Fruit fly (Drosophila melanogaster) whole organism, embryonic: ENCODE measurements around the gene RpS17.

Source experiments
- Abd-B ChIP-seq: fragments of 200-800 bp; sonication (Bioruptor generic); optimal IDR thresholded peaks from 2 replicates; lab custom pipeline; 2018; ENCODE audit warnings: missing biosample characterization, mild to moderate bottlenecking, missing genetic modification characterization, moderate library complexity
- Bgb ChIP-seq: fragments of 200-800 bp; sonication (Bioruptor generic); IDR thresholded peaks from 2 replicates; pipeline ENCODE4 v1.3.6; 2022; ENCODE audit warnings: missing biosample characterization, missing genetic modification characterization; ENCODE audit not compliant: partially characterized antibody
- CG10431 ChIP-seq: fragments of 200-800 bp; sonication (Bioruptor generic); optimal IDR thresholded peaks from 3 replicates; lab custom pipeline; 2018; ENCODE audit warnings: missing biosample characterization, mild to moderate bottlenecking, missing genetic modification characterization
- CG14050 ChIP-seq: fragments of 200-800 bp; sonication (Bioruptor generic); IDR thresholded peaks from 3 replicates; pipeline ENCODE4 v1.3.6; 2022; ENCODE audit warnings: missing biosample characterization, missing genetic modification characterization
- CG15696 ChIP-seq: fragments of 200-800 bp; sonication (Bioruptor generic); optimal IDR thresholded peaks from 2 replicates; lab custom pipeline; 2019; ENCODE audit warnings: missing biosample characterization, mild to moderate bottlenecking, missing genetic modification characterization, moderate library complexity
- CG1603 ChIP-seq: fragments of 200-800 bp; sonication (Bioruptor generic); optimal IDR thresholded peaks from 2 replicates; lab custom pipeline; 2019; ENCODE audit warnings: missing biosample characterization, mild to moderate bottlenecking, missing genetic modification characterization, moderate library complexity
- CG16779 ChIP-seq: fragments of 200-800 bp; sonication (Bioruptor generic); IDR thresholded peaks from 2 replicates; pipeline ENCODE4 v1.3.6; 2022; ENCODE audit warnings: missing biosample characterization, missing genetic modification characterization
- CG17361 ChIP-seq: fragments of 200-800 bp; sonication (Bioruptor generic); IDR thresholded peaks from 3 replicates; pipeline ENCODE4 v1.3.6; 2022; ENCODE audit warnings: missing biosample characterization, missing genetic modification characterization
- CG17568 ChIP-seq: fragments of 200-800 bp; sonication (Bioruptor generic); optimal IDR thresholded peaks from 2 replicates; lab custom pipeline; 2018; ENCODE audit warnings: missing biosample characterization, mild to moderate bottlenecking, missing genetic modification characterization, moderate library complexity
- CG18262 ChIP-seq: fragments of 200-800 bp; optimal IDR thresholded peaks from 3 replicates; lab custom pipeline; 2019; ENCODE audit warnings: missing biosample characterization, mild to moderate bottlenecking, missing genetic modification characterization, moderate library complexity
- CG1832 ChIP-seq: fragments of 200-800 bp; sonication (Bioruptor generic); optimal IDR thresholded peaks from 2 replicates; lab custom pipeline; 2017; ENCODE audit warnings: missing biosample characterization, mild to moderate bottlenecking, missing genetic modification characterization, inconsistent platforms
- CG31224 ChIP-seq: fragments of 200-800 bp; sonication (Bioruptor generic); IDR thresholded peaks from 2 replicates; pipeline ENCODE4 v1.3.6; 2022; ENCODE audit warnings: missing biosample characterization, missing genetic modification characterization
- CG31388 ChIP-seq: fragments of 200-800 bp; sonication (Bioruptor generic); optimal IDR thresholded peaks from 2 replicates; lab custom pipeline; 2016; ENCODE audit warnings: missing biosample characterization, missing genetic modification characterization
- CG33213 ChIP-seq: fragments of 200-800 bp; sonication (Bioruptor generic); optimal IDR thresholded peaks from 3 replicates; lab custom pipeline; 2016; ENCODE audit warnings: missing biosample characterization, missing genetic modification characterization
- CG43689 ChIP-seq: fragments of 200-800 bp; sonication (Bioruptor generic); IDR thresholded peaks from 2 replicates; pipeline ENCODE4 v1.3.6; 2022; ENCODE audit warnings: missing biosample characterization, missing genetic modification characterization
- CG4854 ChIP-seq: fragments of 200-800 bp; sonication (Bioruptor generic); optimal IDR thresholded peaks from 2 replicates; lab custom pipeline; 2016; ENCODE audit warnings: missing biosample characterization, missing genetic modification characterization, inconsistent platforms
- CG5245 ChIP-seq: fragments of 200-800 bp; sonication (Bioruptor generic); optimal IDR thresholded peaks from 3 replicates; lab custom pipeline; 2016; ENCODE audit warnings: missing biosample characterization, missing genetic modification characterization
- CG6175 ChIP-seq: fragments of 200-800 bp; sonication (Bioruptor generic); IDR thresholded peaks from 3 replicates; pipeline ENCODE4 v1.3.6; 2022; ENCODE audit warnings: missing biosample characterization, missing genetic modification characterization
- CG7271 ChIP-seq: fragments of 200-800 bp; sonication (Bioruptor generic); optimal IDR thresholded peaks from 2 replicates; lab custom pipeline; 2018; ENCODE audit warnings: missing biosample characterization, mild to moderate bottlenecking, missing genetic modification characterization, moderate library complexity
- CG7987 ChIP-seq: fragments of 200-800 bp; sonication (Bioruptor generic); optimal IDR thresholded peaks from 2 replicates; lab custom pipeline; 2018; ENCODE audit warnings: missing biosample characterization, mild to moderate bottlenecking, missing genetic modification characterization, moderate library complexity
- CG8924 ChIP-seq: fragments of 200-800 bp; optimal IDR thresholded peaks from 3 replicates; lab custom pipeline; 2019; ENCODE audit warnings: missing biosample characterization, mild to moderate bottlenecking, missing genetic modification characterization, moderate library complexity
- CG9215 ChIP-seq: fragments of 200-800 bp; sonication (Bioruptor generic); IDR thresholded peaks from 2 replicates; pipeline ENCODE4 v1.3.6; 2022; ENCODE audit warnings: missing biosample characterization, missing genetic modification characterization
- Doc3 ChIP-seq: fragments of 200-800 bp; sonication (Bioruptor generic); IDR thresholded peaks from 3 replicates; pipeline ENCODE4 v1.3.6; 2022; ENCODE audit warnings: missing biosample characterization, missing genetic modification characterization; ENCODE audit not compliant: partially characterized antibody
- E2f1 ChIP-seq: fragments of 200-800 bp; sonication (Bioruptor generic); IDR thresholded peaks from 2 replicates; pipeline ENCODE4 v1.3.6; 2022; ENCODE audit warnings: missing biosample characterization, missing genetic modification characterization
- Hand ChIP-seq: fragments of 200-800 bp; sonication (Bioruptor generic); optimal IDR thresholded peaks from 2 replicates; lab custom pipeline; 2017; ENCODE audit warnings: mild to moderate bottlenecking, missing biosample characterization, missing genetic modification reagents, missing genetic modification characterization
- Hr78 ChIP-seq, 2 experiments: fragments of 200-800 bp in 1 of 2; fragments of >200 bp in 1 of 2; sonication (Bioruptor generic) in 1 of 2; optimal IDR thresholded peaks; 2 replicates each; lab custom pipeline; 2017 to 2019; ENCODE audit warnings: missing biosample characterization in 2 of 2, missing genetic modification characterization in 2 of 2, mild to moderate bottlenecking in 1 of 2, moderate library complexity in 1 of 2
- Lhr ChIP-seq: fragments of 200-800 bp; sonication (Bioruptor generic); optimal IDR thresholded peaks from 3 replicates; lab custom pipeline; 2017; ENCODE audit warnings: mild to moderate bottlenecking, missing biosample characterization, missing genetic modification reagents, missing genetic modification characterization
- Max ChIP-seq: fragments of 200-800 bp; sonication (Bioruptor generic); optimal IDR thresholded peaks from 2 replicates; lab custom pipeline; 2016; ENCODE audit warnings: missing biosample characterization, mild to moderate bottlenecking, missing genetic modification characterization
- Ravus ChIP-seq: fragments of 200-800 bp; sonication (Bioruptor generic); IDR thresholded peaks from 2 replicates; pipeline ENCODE4 v1.3.6; 2022; ENCODE audit warnings: missing biosample characterization, missing genetic modification characterization
- Sry-β ChIP-seq: fragments of 200-800 bp; sonication (Bioruptor generic); optimal IDR thresholded peaks from 2 replicates; lab custom pipeline; 2018; ENCODE audit warnings: missing biosample characterization, mild to moderate bottlenecking, missing genetic modification characterization, moderate library complexity
- Stat92E ChIP-seq, 3 experiments: fragments of >200 bp in 2 of 3; fragments of 200-800 bp in 1 of 3; sonication (Bioruptor generic) in 1 of 3; optimal IDR thresholded peaks; 2 replicates each; lab custom pipeline; 2017 to 2019; ENCODE audit warnings: missing biosample characterization in 3 of 3, missing genetic modification characterization in 3 of 3, mild to moderate bottlenecking in 1 of 3, moderate library complexity in 1 of 3
- aop ChIP-seq: fragments of 200-800 bp; sonication (Bioruptor generic); IDR thresholded peaks from 2 replicates; pipeline ENCODE4 v1.3.6; 2022; ENCODE audit warnings: missing biosample characterization, missing genetic modification characterization
- chn ChIP-seq: fragments of 200-800 bp; sonication (Bioruptor generic); optimal IDR thresholded peaks from 2 replicates; lab custom pipeline; 2016; ENCODE audit warnings: missing biosample characterization, missing genetic modification characterization
- crol ChIP-seq: fragments of 200-800 bp; sonication (Bioruptor generic); IDR thresholded peaks from 2 replicates; pipeline ENCODE4 v1.3.6; 2022; ENCODE audit warnings: missing biosample characterization, missing genetic modification characterization
- da ChIP-seq: fragments of 200-800 bp; sonication (Bioruptor generic); optimal IDR thresholded peaks from 2 replicates; lab custom pipeline; 2016; ENCODE audit warnings: missing biosample characterization, missing genetic modification characterization
- disco-r ChIP-seq: fragments of 200-800 bp; sonication (Bioruptor generic); optimal IDR thresholded peaks from 2 replicates; lab custom pipeline; 2016; ENCODE audit warnings: missing biosample characterization, missing genetic modification characterization
- gem ChIP-seq: fragments of 200-800 bp; sonication (Bioruptor generic); optimal IDR thresholded peaks from 2 replicates; lab custom pipeline; 2019; ENCODE audit warnings: missing biosample characterization, mild to moderate bottlenecking, missing genetic modification characterization, moderate library complexity
- hbn ChIP-seq: fragments of 200-800 bp; sonication (Bioruptor generic); IDR thresholded peaks from 2 replicates; pipeline ENCODE4 v1.3.6; 2022; ENCODE audit warnings: missing biosample characterization, missing genetic modification characterization; ENCODE audit not compliant: partially characterized antibody
- hth ChIP-seq: fragments of >200 bp; optimal IDR thresholded peaks from 2 replicates; lab custom pipeline; 2017; ENCODE audit warnings: inconsistent platforms
- lmd ChIP-seq: fragments of 200-800 bp; sonication (Bioruptor generic); IDR thresholded peaks from 2 replicates; pipeline ENCODE4 v1.3.6; 2022; ENCODE audit warnings: missing biosample characterization, missing genetic modification characterization
- mirr ChIP-seq: fragments of 200-800 bp; sonication (Bioruptor generic); optimal IDR thresholded peaks from 3 replicates; lab custom pipeline; 2018; ENCODE audit warnings: missing biosample characterization, mild to moderate bottlenecking, missing genetic modification characterization
- nerfin-1 ChIP-seq: fragments of 200-800 bp; sonication (Bioruptor generic); optimal IDR thresholded peaks from 3 replicates; lab custom pipeline; 2019; ENCODE audit warnings: missing biosample characterization, mild to moderate bottlenecking, missing genetic modification characterization, moderate library complexity
- nerfin-2 ChIP-seq: fragments of 200-800 bp; sonication (Bioruptor generic); IDR thresholded peaks from 2 replicates; pipeline ENCODE4 v1.3.6; 2022; ENCODE audit warnings: missing biosample characterization, missing genetic modification characterization; ENCODE audit not compliant: partially characterized antibody
- pfk ChIP-seq: fragments of 200-800 bp; sonication (Bioruptor generic); optimal IDR thresholded peaks from 2 replicates; lab custom pipeline; 2018; ENCODE audit warnings: missing biosample characterization, mild to moderate bottlenecking, missing genetic modification characterization, moderate library complexity
- psq ChIP-seq: fragments of 200-800 bp; sonication (Bioruptor generic); optimal IDR thresholded peaks from 2 replicates; lab custom pipeline; 2017; ENCODE audit warnings: missing biosample characterization, missing genetic modification characterization
- row ChIP-seq: fragments of 200-800 bp; sonication (Bioruptor generic); IDR thresholded peaks from 3 replicates; pipeline ENCODE4 v1.3.6; 2022; ENCODE audit warnings: missing biosample characterization, missing genetic modification characterization
- sc ChIP-seq, 3 experiments: fragments of >200 bp in 2 of 3; fragments of 200-800 bp in 1 of 3; sonication (Bioruptor generic) in 1 of 3; optimal IDR thresholded peaks; 2 replicates in 2 of 3; 3 replicates in 1 of 3; lab custom pipeline; 2017; ENCODE audit warnings: mild to moderate bottlenecking in 1 of 3, missing biosample characterization in 1 of 3, missing genetic modification characterization in 1 of 3, missing genetic modification reagents in 1 of 3
- sna ChIP-seq: fragments of 200-800 bp; sonication (Bioruptor generic); IDR thresholded peaks from 2 replicates; pipeline ENCODE4 v1.3.6; 2022; ENCODE audit warnings: missing biosample characterization, missing genetic modification characterization; ENCODE audit not compliant: partially characterized antibody
- unpg ChIP-seq: fragments of 200-800 bp; sonication (Bioruptor generic); optimal IDR thresholded peaks from 3 replicates; lab custom pipeline; 2018; ENCODE audit warnings: missing biosample characterization, mild to moderate bottlenecking, missing genetic modification characterization, moderate library complexity
- zf30C ChIP-seq: fragments of 200-800 bp; sonication (Bioruptor generic); optimal IDR thresholded peaks from 3 replicates; lab custom pipeline; 2018; ENCODE audit warnings: missing biosample characterization, mild to moderate bottlenecking, missing genetic modification characterization

Gene RpS17

DNA sequence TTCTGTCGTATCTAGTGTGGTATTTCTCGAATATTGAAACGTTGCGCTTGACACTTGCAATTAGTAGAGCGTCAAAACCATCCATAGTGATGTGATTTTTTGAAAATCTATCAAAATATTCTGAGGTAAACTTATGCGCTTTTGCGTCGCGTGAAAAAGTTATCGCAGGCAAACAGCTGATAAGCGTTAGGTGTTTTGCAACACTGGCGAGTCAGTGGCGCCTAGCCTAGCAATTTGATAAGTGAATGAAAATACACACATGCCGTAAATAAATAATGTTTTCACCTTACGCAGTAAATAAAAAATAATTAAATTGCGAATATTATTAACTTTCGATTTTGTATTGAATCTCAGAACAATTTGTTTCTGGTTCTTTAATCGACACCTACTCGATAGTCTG lies 5.7 kb upstream of the RpS17 start, which contains the start of gene CG42526 (continued):
- TF ChIP-seq CG7271 (tag; lab: Kevin White, UChicago) (no peak), CG31388 (GFP tag; lab: Kevin White, UChicago) (no peak), CG33213 (GFP tag; lab: Kevin White, UChicago) (peak; percentile 12), CG8924 (tag; lab: Kevin White, UChicago) (peak; percentile 21), Hand (GFP tag; lab: Kevin White, UChicago) (no peak), pfk (no peak), E2f1 (no peak), lmd (GFP tag; lab: Robert Waterston, UW) (no peak), gem (tag; lab: Kevin White, UChicago) (peak; percentile 52), CG17361 (GFP tag; lab: Robert Waterston, UW) (no peak), Ravus (GFP tag; lab: Robert Waterston, UW) (no peak), hbn (GFP tag; lab: Robert Waterston, UW) (peak; percentile 45; the same call in 1 of the 2 replicates), CG14050 (GFP tag; lab: Robert Waterston, UW) (no peak), hth (lab: Kevin White, UChicago) (no peak), CG1832 (GFP tag; lab: Kevin White, UChicago) (no peak), CG4854 (GFP tag; lab: Kevin White, UChicago) (peak; percentile 34), da (GFP tag; lab: Kevin White, UChicago) (no peak), CG7987 (GFP tag; lab: Kevin White, UChicago) (no peak), Max (GFP tag; lab: Kevin White, UChicago) (peak; percentile 26), Stat92E (GFP tag; optimal IDR thresholded peaks at IDR 0.05; lab: Kevin White, UChicago) (no peak), CG6175 (GFP tag; lab: Robert Waterston, UW) (no peak), CG9215 (no peak), aop (GFP tag; lab: Robert Waterston, UW) (no peak), nerfin-2 (GFP tag; lab: Robert Waterston, UW) (no peak), sc (optimal IDR thresholded peaks at IDR 0.05; lab: Kevin White, UChicago) (no peak), sc (GFP tag; optimal IDR thresholded peaks at IDR 0.05; lab: Kevin White, UChicago) (no peak), zf30C (no peak), Hr78 (GFP tag; optimal IDR thresholded peaks at IDR 0.05; lab: Kevin White, UChicago) (no peak), CG10431 (GFP tag; lab: Kevin White, UChicago) (no peak), chn (no peak), Bgb (GFP tag; lab: Robert Waterston, UW) (peak; percentile 62; the same call in 1 of the 2 replicates), Abd-B (GFP tag; lab: Kevin White, UChicago) (peak; percentile 2), CG31224 (GFP tag; lab: Robert Waterston, UW) (no peak), CG17568 (GFP tag; lab: Kevin White, UChicago) (no peak), nerfin-1 (tag; lab: Kevin White, UChicago) (no peak), mirr (GFP tag; lab: Kevin White, UChicago) (no peak), psq (GFP tag; lab: Kevin White, UChicago) (no peak), CG43689 (GFP tag; lab: Robert Waterston, UW) (0 out of 2 replicates have a peak, but pooled peaks have one; percentile 10), Doc3 (GFP tag; lab: Robert Waterston, UW) (peak; percentile 61), crol (GFP tag; lab: Robert Waterston, UW) (no peak), unpg (GFP tag; lab: Kevin White, UChicago) (peak; percentile 43), Sry-β (GFP tag; lab: Kevin White, UChicago) (no peak), CG1603 (tag; lab: Kevin White, UChicago) (peak; percentile 59), CG18262 (tag; lab: Kevin White, UChicago) (no peak), CG15696 (no peak), sna (GFP tag; lab: Robert Waterston, UW) (peak; percentile 43; the same call in 1 of the 2 replicates), Lhr (GFP tag; lab: Kevin White, UChicago) (no peak), CG5245 (GFP tag; lab: Kevin White, UChicago) (no peak), CG16779 (GFP tag; lab: Robert Waterston, UW) (no peak), row (GFP tag; lab: Robert Waterston, UW) (peak; percentile 75), disco-r (GFP tag; lab: Kevin White, UChicago) (no peak)
